Worm (Caenorhabditis elegans) whole organism, early embryonic: Measurements from ENCODE around the gene ttbk-2.1.
"Not testable (repeated sequence)": the region's sequence is repeated elsewhere in the genome, so short reads cannot be mapped to it uniquely, and the experiment has no call there.

ENCODE experiments used
- B0310.2 ChIP-seq: sonication (generic microtip); optimal IDR thresholded peaks from 2 replicates; lab custom pipeline; 2016; ENCODE audit warnings: mild to moderate bottlenecking, missing genetic modification characterization, missing compliant biosample characterization
- F13C5.2 ChIP-seq: sonication (generic microtip); optimal IDR thresholded peaks from 2 replicates; lab custom pipeline; 2017; ENCODE audit warnings: mild to moderate bottlenecking, missing genetic modification characterization, inconsistent platforms, missing compliant biosample characterization
- aly-1 ChIP-seq: sonication (generic microtip); optimal IDR thresholded peaks from 2 replicates; lab custom pipeline; 2016; ENCODE audit warnings: missing genetic modification characterization, missing compliant biosample characterization
- ama-1 ChIP-seq: fragments of 150-350 bp; optimal IDR thresholded peaks from 2 replicates; lab custom pipeline; 2014
- ceh-13 ChIP-seq: fragments of 200-800 bp; sonication (Bioruptor generic); optimal IDR thresholded peaks from 2 replicates; lab custom pipeline; 2018; ENCODE audit warnings: mild to moderate bottlenecking, missing genetic modification characterization, missing compliant biosample characterization
- ceh-36 ChIP-seq: sonication (generic microtip); optimal IDR thresholded peaks from 2 replicates; lab custom pipeline; 2016; ENCODE audit warnings: missing genetic modification characterization, inconsistent platforms, missing compliant biosample characterization
- ets-7 ChIP-seq: sonication (generic microtip); optimal IDR thresholded peaks from 2 replicates; lab custom pipeline; 2016; ENCODE audit warnings: missing genotype, missing genetic modification characterization, missing compliant biosample characterization
- flt-1 ChIP-seq: fragments of 200-800 bp; sonication (Bioruptor generic); IDR thresholded peaks from 2 replicates; pipeline ENCODE4 v1.3.6; 2022; ENCODE audit warnings: missing genetic modification characterization, missing compliant biosample characterization
- hmbx-1 ChIP-seq: sonication (generic microtip); optimal IDR thresholded peaks from 2 replicates; lab custom pipeline; 2016; ENCODE audit warnings: mild to moderate bottlenecking, missing genetic modification characterization, missing compliant biosample characterization
- hmg-4 ChIP-seq: fragments of 200-800 bp; sonication (Bioruptor generic); optimal IDR thresholded peaks from 2 replicates; lab custom pipeline; 2018; ENCODE audit warnings: mild to moderate bottlenecking, missing genetic modification characterization, missing compliant biosample characterization
- hnd-1 ChIP-seq: sonication (generic microtip); optimal IDR thresholded peaks from 2 replicates; lab custom pipeline; 2016; ENCODE audit warnings: missing genetic modification characterization, missing compliant biosample characterization
- pes-1 ChIP-seq: fragments of 200-800 bp; sonication (Bioruptor generic); IDR thresholded peaks from 2 replicates; pipeline ENCODE4 v1.3.6; 2022; ENCODE audit warnings: missing genetic modification reagents, missing genetic modification characterization, missing compliant biosample characterization
- scrt-1 ChIP-seq: fragments of 200-800 bp; sonication (Bioruptor generic); IDR thresholded peaks from 2 replicates; pipeline ENCODE4 v1.3.6; 2022; ENCODE audit warnings: missing genetic modification characterization, missing compliant biosample characterization
- sea-1 ChIP-seq: fragments of 200-800 bp; sonication (Bioruptor generic); conservative IDR thresholded peaks from 2 replicates; pipeline ENCODE4 v1.3.6; 2022; ENCODE audit warnings: missing genetic modification characterization, missing compliant biosample characterization
- tbx-11 ChIP-seq: fragments of 200-800 bp; sonication (Bioruptor generic); IDR thresholded peaks from 2 replicates; pipeline ENCODE4 v1.3.6; 2022; ENCODE audit warnings: missing genetic modification characterization, missing compliant biosample characterization
- tbx-37 ChIP-seq: fragments of 200-800 bp; sonication (Bioruptor generic); conservative IDR thresholded peaks from 2 replicates; pipeline ENCODE4 v1.3.6; 2022; ENCODE audit warnings: missing genetic modification reagents, missing genetic modification characterization, missing compliant biosample characterization
- tra-4 ChIP-seq: sonication (generic microtip); optimal IDR thresholded peaks from 2 replicates; lab custom pipeline; 2017; ENCODE audit warnings: missing genetic modification characterization, missing compliant biosample characterization

The ttbk-2.1 gene

ce11 chrIV:5226552-5226951, 31.9 kb upstream of the ttbk-2.1 start, which contains the start of gene nsph-4.1:
Gene nsph-4.1 (plus strand): TSS chrIV:5226852.
- TF ChIP-seq ceh-36; aly-1 (tag; lab: Kevin White, UChicago); pes-1: not testable (repeated sequence)

- TF ChIP-seq ama-1 (lab: Kevin White, UChicago) (no peak), hnd-1 (tag; lab: Kevin White, UChicago) (no peak), tra-4 (tag; lab: Kevin White, UChicago) (no peak)
Observed at ce11 chrIV:5228619-5229018, 29.9 kb upstream of the ttbk-2.1 start, which contains the start of gene thn-6. Gene thn-6 (plus strand): TSS chrIV:5228919.

- TF ChIP-seq ets-7 (tag; lab: Kevin White, UChicago) (no peak), hmg-4 (GFP tag; lab: Kevin White, UChicago) (no peak), scrt-1 (GFP tag; lab: Robert Waterston, UW) (no peak), ama-1 (lab: Kevin White, UChicago) (no peak), F13C5.2 (tag; lab: Kevin White, UChicago) (no peak), tbx-11 (GFP tag; lab: Robert Waterston, UW) (no peak), flt-1 (GFP tag; lab: Robert Waterston, UW) (no peak), hmbx-1 (tag; lab: Kevin White, UChicago) (no peak), ceh-13 (GFP tag; lab: Kevin White, UChicago) (no peak), sea-1 (GFP tag; lab: Robert Waterston, UW) (no peak), tra-4 (tag; lab: Kevin White, UChicago) (no peak), ceh-36 (no peak), pes-1 (no peak)
Observed at ce11 chrIV:5230530-5230929, 28.0 kb upstream of the ttbk-2.1 start, which contains the start of gene thn-5. Gene thn-5 (plus strand): TSS chrIV:5230830.

- TF ChIP-seq F13C5.2, hmbx-1, ets-7 (tag; lab: Kevin White, UChicago): not testable (repeated sequence)
Observed at ce11 chrIV:5254678-5255077, 3.8 kb upstream of the ttbk-2.1 start, which contains the start of gene F36H12.10. Gene F36H12.10 (minus strand): TSS chrIV:5254778.

ce11 chrIV:5256731-5257130, 1.8 kb upstream of the ttbk-2.1 start, which contains the start of gene F36H12.9:
Gene F36H12.9 (plus strand): TSS chrIV:5257031.
- not testable (repeated sequence) for TF ChIP-seq B0310.2 (tag; lab: Kevin White, UChicago); scrt-1 (GFP tag; lab: Robert Waterston, UW); ets-7 (tag; lab: Kevin White, UChicago)

DNA sequence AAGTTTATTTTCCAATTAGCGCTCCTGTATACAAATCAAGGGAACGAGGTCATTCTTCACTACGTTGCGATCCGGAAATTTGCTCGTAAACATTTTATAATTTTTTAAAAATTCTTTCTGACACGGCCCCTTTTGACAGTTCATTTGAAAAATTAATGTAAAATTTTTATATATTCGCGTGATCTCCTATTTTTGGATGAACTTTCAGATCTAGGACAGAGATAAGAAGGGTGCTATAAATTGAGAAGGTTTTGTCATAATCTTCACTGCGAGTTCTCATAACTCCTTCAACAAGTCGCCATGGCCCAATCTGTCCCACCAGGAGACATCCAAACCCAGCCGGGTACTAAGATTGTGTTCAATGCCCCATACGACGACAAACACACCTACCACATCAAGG, 1.8 kb downstream of the ttbk-2.1 start, which contains the start of gene msp-19:
msp-19 (plus strand) TSS at position 301 of the 400 bp plus-strand sequence.
- not testable (repeated sequence) for TF ChIP-seq hnd-1 (tag; lab: Kevin White, UChicago); tbx-11 (GFP tag; lab: Robert Waterston, UW); ets-7 (tag; lab: Kevin White, UChicago)

DNA sequence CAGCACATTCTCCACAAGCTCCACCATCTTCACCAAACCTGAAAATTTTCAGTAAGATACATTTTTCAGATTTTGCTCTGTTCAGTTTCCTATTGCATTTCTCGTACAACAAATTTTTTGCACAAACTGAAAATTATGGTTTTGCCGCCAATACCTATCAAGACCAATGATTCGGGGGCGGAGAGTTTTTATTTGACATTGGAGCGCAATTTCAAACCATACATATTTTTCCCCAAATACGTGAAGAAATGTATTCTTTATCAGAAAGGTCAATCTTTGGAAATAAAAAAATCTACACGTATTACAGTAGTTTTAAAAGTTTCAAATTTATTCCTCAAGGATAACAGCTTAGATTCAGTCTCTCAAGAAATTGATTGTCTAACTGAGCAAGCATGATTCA, 8.0 kb downstream of the ttbk-2.1 start, which contains the start of gene F36H12.5:
F36H12.5 (plus strand) TSS at position 301 of the 400 bp plus-strand sequence.
- TF ChIP-seq hmbx-1 (tag; lab: Kevin White, UChicago) = no peak
- TF ChIP-seq tbx-37 (GFP tag; lab: Robert Waterston, UW) = no peak
- TF ChIP-seq scrt-1 (GFP tag; lab: Robert Waterston, UW) = no peak
- no peak for TF ChIP-seq ama-1 (lab: Kevin White, UChicago)
- TF ChIP-seq ceh-13 (GFP tag; lab: Kevin White, UChicago) = no peak
- TF ChIP-seq F13C5.2 (tag; lab: Kevin White, UChicago) = no peak
- TF ChIP-seq aly-1 (tag; lab: Kevin White, UChicago) = no peak
- TF ChIP-seq tra-4 (tag; lab: Kevin White, UChicago) = no peak
- TF ChIP-seq pes-1 = no peak
- TF ChIP-seq ceh-36 = no peak
- no peak for TF ChIP-seq hnd-1 (tag; lab: Kevin White, UChicago)
- no peak for TF ChIP-seq B0310.2 (tag; lab: Kevin White, UChicago)
- no peak for TF ChIP-seq hmg-4 (GFP tag; lab: Kevin White, UChicago)
- no peak for TF ChIP-seq tbx-11 (GFP tag; lab: Robert Waterston, UW)
- no peak for TF ChIP-seq ets-7 (tag; lab: Kevin White, UChicago)
- TF ChIP-seq sea-1 (GFP tag; lab: Robert Waterston, UW) = no peak
- no peak for TF ChIP-seq flt-1 (GFP tag; lab: Robert Waterston, UW)

DNA sequence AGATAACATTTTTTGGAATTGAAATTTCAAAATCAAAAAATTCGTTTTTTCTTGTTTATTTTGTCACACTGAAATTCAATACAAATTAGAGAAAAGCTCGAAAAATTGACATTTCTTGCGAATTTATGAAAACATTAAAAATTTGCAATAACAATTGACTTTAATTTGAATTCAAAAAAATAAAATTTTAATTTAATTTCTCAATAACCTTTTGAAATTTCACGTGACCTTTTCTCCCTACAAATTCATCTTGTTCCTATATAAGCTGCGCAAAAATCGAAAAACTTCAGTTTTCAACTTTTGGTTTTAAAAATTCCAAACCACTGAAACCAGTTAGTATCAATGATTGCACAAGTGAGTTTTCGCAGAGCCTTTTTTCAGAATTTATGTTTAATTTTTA, 10.3 kb downstream of the ttbk-2.1 start, which contains the start of gene F36H12.4:
F36H12.4 (plus strand) TSS at position 301 of the 400 bp plus-strand sequence.
- no peak for TF ChIP-seq sea-1 (GFP tag; lab: Robert Waterston, UW)
- TF ChIP-seq tra-4 (tag; lab: Kevin White, UChicago) = no peak
- TF ChIP-seq pes-1 = no peak
- TF ChIP-seq tbx-11 (GFP tag; lab: Robert Waterston, UW) = no peak
- no peak for TF ChIP-seq hmg-4 (GFP tag; lab: Kevin White, UChicago)
- TF ChIP-seq hnd-1 (tag; lab: Kevin White, UChicago) = no peak
- TF ChIP-seq B0310.2 (tag; lab: Kevin White, UChicago) = no peak
- TF ChIP-seq flt-1 (GFP tag; lab: Robert Waterston, UW) = no peak
- no peak for TF ChIP-seq ets-7 (tag; lab: Kevin White, UChicago)
- no peak for TF ChIP-seq F13C5.2 (tag; lab: Kevin White, UChicago)
- no peak for TF ChIP-seq aly-1 (tag; lab: Kevin White, UChicago)
- no peak for TF ChIP-seq hmbx-1 (tag; lab: Kevin White, UChicago)
- no peak for TF ChIP-seq ama-1 (lab: Kevin White, UChicago)
- TF ChIP-seq tbx-37 (GFP tag; lab: Robert Waterston, UW) = no peak
- no peak for TF ChIP-seq scrt-1 (GFP tag; lab: Robert Waterston, UW)
- no peak for TF ChIP-seq ceh-36
- no peak for TF ChIP-seq ceh-13 (GFP tag; lab: Kevin White, UChicago)
